Fruit fly (Drosophila melanogaster) whole organism, prepupa: ENCODE measurements around the gene RapGAP1.

Source experiments
- CG10631 ChIP-seq: fragments of 200-800 bp; sonication (Bioruptor generic); optimal IDR thresholded peaks from 2 replicates; lab custom pipeline; 2016; ENCODE audit warnings: missing biosample characterization, missing genetic modification characterization
- CG10669 ChIP-seq: fragments of 200-800 bp; sonication (Bioruptor generic); optimal IDR thresholded peaks from 3 replicates; lab custom pipeline; 2018; ENCODE audit warnings: missing biosample characterization, mild to moderate bottlenecking, missing genetic modification characterization, moderate library complexity
- CG11294 ChIP-seq: fragments of 200-800 bp; sonication (Bioruptor generic); IDR thresholded peaks from 2 replicates; pipeline ENCODE4 v1.3.6; 2022; ENCODE audit warnings: missing biosample characterization, missing genetic modification characterization
- CG11762 ChIP-seq: fragments of 200-800 bp; sonication (Bioruptor generic); optimal IDR thresholded peaks from 3 replicates; lab custom pipeline; 2016; ENCODE audit warnings: missing biosample characterization, missing genetic modification characterization; ENCODE audit not compliant: insufficient read depth
- CG1621 ChIP-seq: fragments of 200-800 bp; sonication (Bioruptor generic); optimal IDR thresholded peaks from 3 replicates; lab custom pipeline; 2018; ENCODE audit warnings: missing biosample characterization, mild to moderate bottlenecking, missing genetic modification characterization
- CG31627 ChIP-seq: fragments of 200-800 bp; sonication (Bioruptor generic); optimal IDR thresholded peaks from 3 replicates; lab custom pipeline; 2016; ENCODE audit warnings: missing biosample characterization, missing genetic modification characterization
- CG4318 ChIP-seq: fragments of 200-800 bp; sonication (Bioruptor generic); optimal IDR thresholded peaks from 3 replicates; lab custom pipeline; 2017; ENCODE audit warnings: missing biosample characterization, mild to moderate bottlenecking, missing genetic modification characterization
- CG8632 ChIP-seq: fragments of 200-800 bp; sonication (Bioruptor generic); optimal IDR thresholded peaks from 3 replicates; lab custom pipeline; 2016; ENCODE audit warnings: missing biosample characterization, missing genetic modification characterization
- Hr38 ChIP-seq: sonication (Bioruptor generic); optimal IDR thresholded peaks from 2 replicates; lab custom pipeline; 2016; ENCODE audit warnings: missing biosample characterization, missing genetic modification characterization
- Hr39 ChIP-seq: fragments of 200-800 bp; sonication (Bioruptor generic); optimal IDR thresholded peaks from 2 replicates; lab custom pipeline; 2016; ENCODE audit warnings: missing biosample characterization, missing genetic modification characterization
- Lpt ChIP-seq: fragments of 200-800 bp; sonication (Bioruptor generic); optimal IDR thresholded peaks from 3 replicates; lab custom pipeline; 2016; ENCODE audit warnings: missing biosample characterization, missing genetic modification characterization
- OdsH ChIP-seq: fragments of 200-800 bp; sonication (Bioruptor generic); optimal IDR thresholded peaks from 3 replicates; lab custom pipeline; 2016; ENCODE audit warnings: missing biosample characterization, missing genetic modification characterization
- acj6 ChIP-seq: fragments of 200-800 bp; sonication (Bioruptor generic); optimal IDR thresholded peaks from 3 replicates; lab custom pipeline; 2016; ENCODE audit warnings: missing biosample characterization, missing genetic modification characterization

DNA sequence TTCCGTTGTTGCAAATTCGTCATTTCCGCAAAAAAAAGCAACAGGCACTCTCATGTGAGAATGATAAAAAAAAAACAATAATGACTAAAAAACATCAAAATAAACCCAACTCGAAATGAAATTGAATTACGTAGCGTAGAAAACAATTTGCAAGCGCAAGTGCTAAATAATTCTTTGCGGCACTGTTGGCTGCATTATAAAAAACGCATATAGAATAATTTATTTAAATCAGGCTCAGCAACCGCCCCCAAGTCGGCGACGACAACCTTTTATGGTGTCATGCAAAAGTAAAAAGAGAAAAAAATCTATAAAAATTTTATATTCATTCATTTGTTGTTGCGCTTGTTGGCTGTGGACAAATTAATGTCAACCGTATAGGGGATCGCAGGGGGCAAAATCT is 8.3 kb downstream of the RapGAP1 start:
- TF ChIP-seq Lpt (no peak), CG10631 (no peak), CG1621 (tag; lab: Kevin White, UChicago) (no peak), Hr38 (GFP tag; lab: Kevin White, UChicago) (no peak), CG11762 (GFP tag; lab: Kevin White, UChicago) (no peak), CG31627 (no peak), CG11294 (GFP tag; lab: Robert Waterston, UW) (no peak), Hr39 (GFP tag; lab: Kevin White, UChicago) (no peak), acj6 (GFP tag; lab: Kevin White, UChicago) (no peak), CG8632 (GFP tag; lab: Kevin White, UChicago) (no peak), CG4318 (GFP tag; lab: Kevin White, UChicago) (no peak), CG10669 (GFP tag; lab: Kevin White, UChicago) (no peak), OdsH (GFP tag; lab: Kevin White, UChicago) (no peak)
